Worm (Caenorhabditis elegans) whole organism, early embryonic: ENCODE results near the gene srj-5.

ENCODE experiments used
- hmg-4 ChIP-seq: fragments of 200-800 bp; sonication (Bioruptor generic); optimal IDR thresholded peaks from 2 replicates; lab custom pipeline; 2018; ENCODE audit warnings: mild to moderate bottlenecking, missing genetic modification characterization, missing compliant biosample characterization
- hnd-1 ChIP-seq: sonication (generic microtip); optimal IDR thresholded peaks from 2 replicates; lab custom pipeline; 2016; ENCODE audit warnings: missing genetic modification characterization, missing compliant biosample characterization
- scrt-1 ChIP-seq: fragments of 200-800 bp; sonication (Bioruptor generic); IDR thresholded peaks from 2 replicates; pipeline ENCODE4 v1.3.6; 2022; ENCODE audit warnings: missing genetic modification characterization, missing compliant biosample characterization
- sea-1 ChIP-seq: fragments of 200-800 bp; sonication (Bioruptor generic); conservative IDR thresholded peaks from 2 replicates; pipeline ENCODE4 v1.3.6; 2022; ENCODE audit warnings: missing genetic modification characterization, missing compliant biosample characterization
- tbx-11 ChIP-seq: fragments of 200-800 bp; sonication (Bioruptor generic); IDR thresholded peaks from 2 replicates; pipeline ENCODE4 v1.3.6; 2022; ENCODE audit warnings: missing genetic modification characterization, missing compliant biosample characterization

DNA sequence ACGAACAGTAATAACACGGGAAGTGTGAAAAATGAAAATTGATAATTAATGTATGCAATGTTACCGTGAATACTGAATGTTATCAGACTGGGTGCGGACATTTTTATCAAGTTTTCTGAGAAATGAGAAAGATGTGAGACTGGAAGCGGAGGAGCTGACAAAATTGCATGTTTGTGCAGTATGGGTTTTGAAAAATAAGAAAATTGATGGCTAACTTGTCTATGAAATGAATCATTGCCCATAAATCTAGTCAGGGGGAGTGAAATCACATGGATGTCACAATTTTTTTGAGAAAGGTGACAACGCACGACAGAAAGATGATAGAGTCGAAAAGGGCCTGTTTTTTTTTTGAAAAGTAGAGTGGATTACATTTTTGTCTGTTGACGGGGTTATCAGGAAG lies 18.5 kb upstream of the srj-5 start, which contains the start of gene sru-24:
- TF ChIP-seq scrt-1 (GFP tag; lab: Robert Waterston, UW), result no peak
- no peak for TF ChIP-seq hnd-1 (tag; lab: Kevin White, UChicago)
- TF ChIP-seq sea-1 (GFP tag; lab: Robert Waterston, UW), result no peak
- no peak for TF ChIP-seq hmg-4 (GFP tag; lab: Kevin White, UChicago)
- no peak for TF ChIP-seq tbx-11
